Worm (Caenorhabditis elegans) whole organism, L1 larva: ENCODE results near the gene C17G10.1.

Source experiments
- aly-2 ChIP-seq: fragments of 150-350 bp; optimal IDR thresholded peaks from 2 replicates; lab custom pipeline; 2014; ENCODE audit warnings: missing biosample characterization, missing genetic modification characterization
- ama-1 ChIP-seq: fragments of 150-350 bp; optimal IDR thresholded peaks from 2 replicates; lab custom pipeline; 2014
- ceh-88 ChIP-seq: fragments of 200-800 bp; sonication (Bioruptor generic); IDR thresholded peaks from 2 replicates; pipeline ENCODE4 v1.3.6; 2022; ENCODE audit warnings: missing genetic modification characterization, missing compliant biosample characterization
- fos-1 ChIP-seq: fragments of 150-350 bp; optimal IDR thresholded peaks from 2 replicates; lab custom pipeline; 2014; ENCODE audit warnings: missing biosample characterization, missing genetic modification characterization
- jun-1 ChIP-seq: fragments of 150-350 bp; optimal IDR thresholded peaks from 2 replicates; lab custom pipeline; 2014; ENCODE audit warnings: missing biosample characterization, missing genetic modification reagents, missing genetic modification characterization
- lsy-2 ChIP-seq, 2 experiments: fragments of 150-350 bp; optimal IDR thresholded peaks; 2 replicates each; lab custom pipeline; 2014; ENCODE audit warnings: missing biosample characterization in 2 of 2, missing genetic modification characterization in 2 of 2
- mef-2 ChIP-seq: fragments of 150-350 bp; optimal IDR thresholded peaks from 2 replicates; lab custom pipeline; 2014; ENCODE audit warnings: missing biosample characterization, missing genetic modification characterization
- nhr-85 ChIP-seq: sonication (generic microtip); peaks from one replicate; lab custom pipeline; 2016; ENCODE audit warnings: missing genetic modification characterization, inconsistent platforms, missing compliant biosample characterization
- rnt-1 ChIP-seq: sonication (generic microtip); optimal IDR thresholded peaks from 2 replicates; lab custom pipeline; 2016; ENCODE audit warnings: mild to moderate bottlenecking, missing genetic modification characterization, moderate library complexity, missing compliant biosample characterization
- snpc-4 ChIP-seq: fragments of 150-350 bp; optimal IDR thresholded peaks from 2 replicates; lab custom pipeline; 2014; ENCODE audit warnings: missing biosample characterization, missing genetic modification characterization
- zag-1 ChIP-seq: fragments of 150-350 bp; optimal IDR thresholded peaks from 2 replicates; lab custom pipeline; 2014; ENCODE audit warnings: missing biosample characterization, missing genetic modification characterization
- ztf-11 ChIP-seq, 2 experiments: sonication (generic microtip); optimal IDR thresholded peaks; 2 replicates each; lab custom pipeline; 2016 to 2017; ENCODE audit warnings: missing genetic modification characterization in 2 of 2, missing biosample characterization in 1 of 2, missing compliant biosample characterization in 1 of 2

ce11 chrII:5642110-5642509 is 45.8 kb downstream of the C17G10.1 start:
- TF ChIP-seq fos-1 (tag; lab: Kevin White, UChicago) (no peak), lsy-2 (tag; optimal IDR thresholded peaks at IDR 0.05; lab: Kevin White, UChicago) (no peak), rnt-1 (tag; lab: Kevin White, UChicago) (no peak), snpc-4 (tag; lab: Kevin White, UChicago) (no peak), zag-1 (tag; lab: Kevin White, UChicago) (no peak), jun-1 (tag; lab: Kevin White, UChicago) (no peak), ceh-88 (no peak), ztf-11 (tag; optimal IDR thresholded peaks at IDR 0.05; lab: Kevin White, UChicago) (no peak), nhr-85 (tag; lab: Kevin White, UChicago) (no peak), aly-2 (tag; lab: Kevin White, UChicago) (no peak), ama-1 (lab: Kevin White, UChicago) (no peak), mef-2 (tag; lab: Kevin White, UChicago) (no peak)
